Comparison of ENCODE assay signal across 2 worm cellular contexts in the genomic region with DNA sequence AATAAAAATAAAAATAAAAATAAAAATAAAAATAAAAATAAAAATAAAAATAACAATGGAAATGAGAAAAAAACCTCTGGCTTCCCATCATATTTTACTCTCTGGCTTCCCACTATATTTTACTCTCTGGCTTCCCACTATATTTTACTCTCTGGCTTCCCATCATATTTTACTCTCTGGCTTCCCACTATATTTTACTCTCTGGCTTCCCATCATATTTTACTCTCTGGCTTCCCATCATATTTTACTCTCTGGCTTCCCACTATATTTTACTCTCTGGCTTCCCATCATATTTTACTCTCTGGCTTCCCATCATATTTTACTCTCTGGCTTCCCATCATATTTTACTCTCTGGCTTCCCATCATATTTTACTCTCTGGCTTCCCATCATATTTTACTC.
TF ChIP-seq lines count a peak whose summit lies in the region.

No protein-coding gene starts in this region.

TF ChIP-seq in whole organism, L4 larva, 104 proteins besides CTCF, POLR2A, EP300 and RAD21:
- peak; percentile 28; the same call in 1 of the 2 replicates for TF ChIP-seq set-16 (GFP tag; IDR thresholded peaks at IDR 0.05; lab: Robert Waterston, UW)
TF ChIP-seq in whole organism, L4 larva: peak in this region for 1; not testable (repeated sequence) for 103.

TF ChIP-seq in whole organism, young adult, 124 proteins besides CTCF, POLR2A, EP300 and RAD21:
- TF ChIP-seq egrh-3 (GFP tag; IDR thresholded peaks at IDR 0.05; lab: Robert Waterston, UW) = peak; percentile 96
